Fruit fly (Drosophila melanogaster) whole organism, embryonic: ENCODE measurements around the gene CG3457.

ENCODE experiments used
- Adf1 ChIP-seq: fragments of 200-800 bp; sonication (Bioruptor generic); IDR thresholded peaks from 2 replicates; pipeline ENCODE4 v1.3.6; 2022; ENCODE audit warnings: missing biosample characterization, missing genetic modification characterization
- Atf6 ChIP-seq: fragments of 200-800 bp; sonication (Bioruptor generic); IDR thresholded peaks from 2 replicates; pipeline ENCODE4 v1.3.6; 2022; ENCODE audit warnings: missing biosample characterization, missing genetic modification characterization
- CG10959 ChIP-seq: fragments of 200-800 bp; sonication (Bioruptor generic); IDR thresholded peaks from 2 replicates; pipeline ENCODE4 v1.3.6; 2022; ENCODE audit warnings: missing biosample characterization, missing genetic modification characterization
- CG12659 ChIP-seq: fragments of 200-800 bp; sonication (Bioruptor generic); optimal IDR thresholded peaks from 3 replicates; lab custom pipeline; 2017; ENCODE audit warnings: mild to moderate bottlenecking, missing biosample characterization, missing genetic modification reagents, missing genetic modification characterization
- CG13287 ChIP-seq: fragments of 200-800 bp; sonication (Bioruptor generic); IDR thresholded peaks from 2 replicates; pipeline ENCODE4 v1.3.6; 2022; ENCODE audit warnings: missing biosample characterization, missing genetic modification characterization; ENCODE audit not compliant: partially characterized antibody
- CG14965 ChIP-seq: fragments of 200-800 bp; sonication (Bioruptor generic); optimal IDR thresholded peaks from 2 replicates; lab custom pipeline; 2016; ENCODE audit warnings: missing biosample characterization, missing genetic modification characterization, borderline replicate concordance
- CG16779 ChIP-seq: fragments of 200-800 bp; sonication (Bioruptor generic); IDR thresholded peaks from 2 replicates; pipeline ENCODE4 v1.3.6; 2022; ENCODE audit warnings: missing biosample characterization, missing genetic modification characterization
- CG16813 ChIP-seq: fragments of 200-800 bp; sonication (Bioruptor generic); IDR thresholded peaks from 3 replicates; pipeline ENCODE4 v1.3.6; 2022; ENCODE audit warnings: missing biosample characterization, missing genetic modification characterization; ENCODE audit not compliant: partially characterized antibody
- CG18764 ChIP-seq: fragments of 200-800 bp; sonication (Bioruptor generic); optimal IDR thresholded peaks from 3 replicates; lab custom pipeline; 2016; ENCODE audit warnings: missing biosample characterization, missing genetic modification characterization
- CG2116 ChIP-seq: fragments of 200-800 bp; sonication (Bioruptor generic); optimal IDR thresholded peaks from 3 replicates; lab custom pipeline; 2018; ENCODE audit warnings: missing biosample characterization, mild to moderate bottlenecking, missing genetic modification characterization
- CG31224 ChIP-seq: fragments of 200-800 bp; sonication (Bioruptor generic); IDR thresholded peaks from 2 replicates; pipeline ENCODE4 v1.3.6; 2022; ENCODE audit warnings: missing biosample characterization, missing genetic modification characterization
- CG34376 ChIP-seq: fragments of 200-800 bp; sonication (Bioruptor generic); optimal IDR thresholded peaks from 2 replicates; lab custom pipeline; 2018; ENCODE audit warnings: missing biosample characterization, mild to moderate bottlenecking, missing genetic modification characterization
- CG3726 ChIP-seq: fragments of 200-800 bp; sonication (Bioruptor generic); IDR thresholded peaks from 3 replicates; pipeline ENCODE4, ENCODE4 v1.3.6; 2022; ENCODE audit warnings: missing biosample characterization, missing genetic modification characterization
- CG4820 ChIP-seq: fragments of 200-800 bp; sonication (Bioruptor generic); optimal IDR thresholded peaks from 3 replicates; lab custom pipeline; 2016; ENCODE audit warnings: missing biosample characterization, missing genetic modification characterization
- CG6791 ChIP-seq: fragments of 200-800 bp; sonication (Bioruptor generic); IDR thresholded peaks from 3 replicates; pipeline ENCODE4 v1.3.6; 2022; ENCODE audit warnings: missing biosample characterization, missing genetic modification characterization; ENCODE audit not compliant: partially characterized antibody
- CG7357 ChIP-seq: fragments of 200-800 bp; sonication (Bioruptor generic); IDR thresholded peaks from 3 replicates; pipeline ENCODE4 v1.3.6; 2022; ENCODE audit warnings: missing biosample characterization, missing genetic modification characterization
- CG8388 ChIP-seq: fragments of 200-800 bp; sonication (Bioruptor generic); optimal IDR thresholded peaks from 2 replicates; lab custom pipeline; 2019; ENCODE audit warnings: missing biosample characterization, mild to moderate bottlenecking, missing genetic modification characterization, moderate library complexity
- D19B ChIP-seq: fragments of 200-800 bp; sonication (Bioruptor generic); optimal IDR thresholded peaks from 2 replicates; lab custom pipeline; 2017; ENCODE audit warnings: missing biosample characterization, mild to moderate bottlenecking, missing genetic modification characterization
- Dref ChIP-seq: fragments of 200-800 bp; sonication (Bioruptor generic); IDR thresholded peaks from 2 replicates; pipeline ENCODE4 v1.3.6; 2022; ENCODE audit warnings: missing biosample characterization, missing genetic modification characterization
- Elba2 ChIP-seq: fragments of 200-800 bp; sonication (Bioruptor generic); optimal IDR thresholded peaks from 3 replicates; lab custom pipeline; 2016; ENCODE audit warnings: missing biosample characterization, missing genetic modification characterization
- HHEX ChIP-seq: fragments of 200-800 bp; sonication (Bioruptor generic); optimal IDR thresholded peaks from 3 replicates; lab custom pipeline; 2017; ENCODE audit warnings: missing biosample characterization, mild to moderate bottlenecking, missing genetic modification characterization, missing genetic modification reagents
- HLH54F ChIP-seq: fragments of 200-800 bp; sonication (Bioruptor generic); optimal IDR thresholded peaks from 3 replicates; lab custom pipeline; 2016; ENCODE audit warnings: missing biosample characterization, missing genetic modification characterization
- Lhr ChIP-seq: fragments of 200-800 bp; sonication (Bioruptor generic); optimal IDR thresholded peaks from 3 replicates; lab custom pipeline; 2017; ENCODE audit warnings: mild to moderate bottlenecking, missing biosample characterization, missing genetic modification reagents, missing genetic modification characterization
- Neu2 ChIP-seq: fragments of 200-800 bp; sonication (Bioruptor generic); optimal IDR thresholded peaks from 3 replicates; lab custom pipeline; 2016; ENCODE audit warnings: missing biosample characterization, missing genetic modification characterization, borderline replicate concordance
- Ravus ChIP-seq: fragments of 200-800 bp; sonication (Bioruptor generic); IDR thresholded peaks from 2 replicates; pipeline ENCODE4 v1.3.6; 2022; ENCODE audit warnings: missing biosample characterization, missing genetic modification characterization
- Spps ChIP-seq: fragments of 200-800 bp; sonication (Bioruptor generic); optimal IDR thresholded peaks from 2 replicates; lab custom pipeline; 2018; ENCODE audit warnings: missing biosample characterization, mild to moderate bottlenecking, missing genetic modification characterization
- Usf ChIP-seq: fragments of 200-800 bp; sonication (Bioruptor generic); optimal IDR thresholded peaks from 2 replicates; lab custom pipeline; 2017; ENCODE audit warnings: missing genotype, missing biosample characterization, missing genetic modification characterization
- Xbp1 ChIP-seq: fragments of 200-800 bp; sonication (Bioruptor generic); optimal IDR thresholded peaks from 3 replicates; lab custom pipeline; 2016; ENCODE audit warnings: missing biosample characterization, mild to moderate bottlenecking, missing genetic modification characterization
- amos ChIP-seq: fragments of 200-800 bp; sonication (Bioruptor generic); IDR thresholded peaks from 2 replicates; pipeline ENCODE4 v1.3.6; 2022; ENCODE audit warnings: missing biosample characterization, missing genetic modification characterization; ENCODE audit not compliant: partially characterized antibody
- bcd ChIP-seq: fragments of 200-800 bp; sonication (Bioruptor generic); optimal IDR thresholded peaks from 2 replicates; lab custom pipeline; 2017; ENCODE audit warnings: missing biosample characterization, mild to moderate bottlenecking, missing genetic modification characterization
- cg ChIP-seq: fragments of 200-800 bp; sonication (Bioruptor generic); optimal IDR thresholded peaks from 3 replicates; lab custom pipeline; 2019; ENCODE audit warnings: missing biosample characterization, mild to moderate bottlenecking, missing genetic modification characterization, moderate library complexity
- disco-r ChIP-seq: fragments of 200-800 bp; sonication (Bioruptor generic); optimal IDR thresholded peaks from 2 replicates; lab custom pipeline; 2016; ENCODE audit warnings: missing biosample characterization, missing genetic modification characterization
- dpn ChIP-seq, 2 experiments: fragments of 200-800 bp; sonication (Bioruptor generic); optimal IDR thresholded peaks; 3 replicates each; lab custom pipeline; 2016; ENCODE audit warnings: missing biosample characterization in 2 of 2, missing genetic modification characterization in 2 of 2
- fd64A ChIP-seq: fragments of 200-800 bp; sonication (Bioruptor generic); optimal IDR thresholded peaks from 3 replicates; lab custom pipeline; 2018; ENCODE audit warnings: missing biosample characterization, mild to moderate bottlenecking, missing genetic modification characterization
- grn ChIP-seq: fragments of 200-800 bp; sonication (Bioruptor generic); optimal IDR thresholded peaks from 3 replicates; lab custom pipeline; 2017; ENCODE audit warnings: missing biosample characterization, missing genetic modification characterization
- hth ChIP-seq: fragments of >200 bp; optimal IDR thresholded peaks from 2 replicates; lab custom pipeline; 2017; ENCODE audit warnings: inconsistent platforms
- lola ChIP-seq, 3 experiments: fragments of >200 bp in 2 of 3; fragments of 200-800 bp in 1 of 3; sonication (Bioruptor generic) in 1 of 3; optimal IDR thresholded peaks; 2 replicates each; lab custom pipeline; 2017 to 2019; ENCODE audit warnings: missing biosample characterization in 3 of 3, missing genetic modification characterization in 3 of 3, mild to moderate bottlenecking in 1 of 3, moderate library complexity in 1 of 3
- mam ChIP-seq: fragments of 200-800 bp; sonication (Bioruptor generic); optimal IDR thresholded peaks from 3 replicates; lab custom pipeline; 2016; ENCODE audit warnings: missing biosample characterization, missing genetic modification characterization
- mld ChIP-seq: fragments of 200-800 bp; sonication (Bioruptor generic); IDR thresholded peaks from 3 replicates; pipeline ENCODE4 v1.3.6; 2022; ENCODE audit warnings: missing biosample characterization, missing genetic modification characterization; ENCODE audit not compliant: partially characterized antibody
- nom ChIP-seq: fragments of 200-800 bp; sonication (Bioruptor generic); optimal IDR thresholded peaks from 2 replicates; lab custom pipeline; 2017; ENCODE audit warnings: missing biosample characterization, missing genetic modification characterization, mild to moderate bottlenecking, moderate library complexity, missing genetic modification reagents
- org-1 ChIP-seq: fragments of 200-800 bp; sonication (Bioruptor generic); optimal IDR thresholded peaks from 2 replicates; lab custom pipeline; 2017; ENCODE audit warnings: missing biosample characterization, missing genetic modification characterization
- otp ChIP-seq: fragments of 200-800 bp; sonication (Bioruptor generic); IDR thresholded peaks from 3 replicates; pipeline ENCODE4, ENCODE4 v1.3.6; 2022; ENCODE audit warnings: missing biosample characterization, missing genetic modification characterization
- sens ChIP-seq: fragments of 200-800 bp; sonication (Bioruptor generic); peaks from one replicate; lab custom pipeline; 2016; ENCODE audit warnings: missing biosample characterization, missing genetic modification characterization
- seq ChIP-seq: fragments of 200-800 bp; sonication (Bioruptor generic); IDR thresholded peaks from 2 replicates; pipeline ENCODE4 v1.3.6; 2022; ENCODE audit warnings: missing biosample characterization, missing genetic modification characterization
- sim ChIP-seq: fragments of 200-800 bp; sonication (Bioruptor generic); IDR thresholded peaks from 2 replicates; pipeline ENCODE4 v1.3.6; 2022; ENCODE audit warnings: missing biosample characterization, missing genetic modification characterization
- slbo ChIP-seq: fragments of 200-800 bp; sonication (Bioruptor generic); IDR thresholded peaks from 2 replicates; pipeline ENCODE4 v1.3.6; 2022; ENCODE audit warnings: missing biosample characterization, missing genetic modification characterization
- stwl ChIP-seq: fragments of 200-800 bp; sonication (Bioruptor generic); optimal IDR thresholded peaks from 3 replicates; lab custom pipeline; 2018; ENCODE audit warnings: missing biosample characterization, mild to moderate bottlenecking, missing genetic modification characterization, moderate library complexity
- tap ChIP-seq: fragments of 200-800 bp; optimal IDR thresholded peaks from 3 replicates; lab custom pipeline; 2019; ENCODE audit warnings: missing biosample characterization, mild to moderate bottlenecking, missing genetic modification characterization, moderate library complexity
- unc-4 ChIP-seq: fragments of 200-800 bp; sonication (Bioruptor generic); IDR thresholded peaks from 2 replicates; pipeline ENCODE4 v1.3.6; 2022; ENCODE audit warnings: missing biosample characterization, missing genetic modification characterization; ENCODE audit not compliant: partially characterized antibody
- unpg ChIP-seq: fragments of 200-800 bp; sonication (Bioruptor generic); optimal IDR thresholded peaks from 3 replicates; lab custom pipeline; 2018; ENCODE audit warnings: missing biosample characterization, mild to moderate bottlenecking, missing genetic modification characterization, moderate library complexity
- z ChIP-seq: fragments of 200-800 bp; sonication (Bioruptor generic); IDR thresholded peaks from 3 replicates; pipeline ENCODE4 v1.3.6; 2022; ENCODE audit warnings: missing biosample characterization, missing genetic modification characterization

The CG3457 gene

dm6 chrX:2149478-2149877 is 38.1 kb upstream of the CG3457 start, which contains the start of gene bcn92 (continued):
- TF ChIP-seq otp (GFP tag; lab: Robert Waterston, UW) (no peak), CG8388 (GFP tag; lab: Kevin White, UChicago) (peak; percentile 15), cg (no peak), Lhr (no peak), mld (GFP tag; lab: Robert Waterston, UW) (peak; percentile 86; the same call in 2 of the 3 replicates), Adf1 (GFP tag; lab: Robert Waterston, UW) (0 out of 2 replicates have a peak, but pooled peaks have one; percentile 13), bcd (GFP tag; lab: Kevin White, UChicago) (no peak), CG12659 (GFP tag; lab: Kevin White, UChicago) (peak; percentile 53), disco-r (GFP tag; lab: Kevin White, UChicago) (no peak), tap (no peak), stwl (peak; percentile 34), hth (lab: Kevin White, UChicago) (no peak), Elba2 (peak; percentile 92), z (GFP tag; lab: Robert Waterston, UW) (no peak), dpn (GFP tag; optimal IDR thresholded peaks at IDR 0.05; lab: Kevin White, UChicago) (peak; percentile 48 to 51), HLH54F (GFP tag; lab: Kevin White, UChicago) (peak; percentile 41), CG7357 (no peak), D19B (GFP tag; lab: Kevin White, UChicago) (no peak), fd64A (GFP tag; lab: Kevin White, UChicago) (no peak), CG10959 (GFP tag; lab: Robert Waterston, UW) (no peak), CG14965 (GFP tag; lab: Kevin White, UChicago) (no peak), Xbp1 (GFP tag; lab: Kevin White, UChicago) (peak; percentile 62), unpg (GFP tag; lab: Kevin White, UChicago) (peak; percentile 8), CG6791 (GFP tag; lab: Robert Waterston, UW) (peak; percentile 95), grn (GFP tag; lab: Kevin White, UChicago) (no peak), HHEX (GFP tag; lab: Kevin White, UChicago) (no peak), mam (GFP tag; lab: Kevin White, UChicago) (peak; percentile 54), seq (GFP tag; lab: Robert Waterston, UW) (no peak), CG18764 (no peak), CG16779 (GFP tag; lab: Robert Waterston, UW) (no peak), sim (no peak), Atf6 (GFP tag; lab: Robert Waterston, UW) (0 out of 2 replicates have a peak, but pooled peaks have one; percentile 23), CG31224 (GFP tag; lab: Robert Waterston, UW) (no peak), lola (GFP tag; optimal IDR thresholded peaks at IDR 0.05; lab: Kevin White, UChicago) (peak in 1 of 3 experiments; percentile 21), slbo (GFP tag; lab: Robert Waterston, UW) (peak; percentile 76), sens (GFP tag; lab: Kevin White, UChicago) (peak; percentile 84), nom (GFP tag; lab: Kevin White, UChicago) (no peak), CG2116 (GFP tag; lab: Kevin White, UChicago) (peak; percentile 34), unc-4 (peak; percentile 93), CG16813 (GFP tag; lab: Robert Waterston, UW) (peak; percentile 94), Ravus (GFP tag; lab: Robert Waterston, UW) (no peak), Dref (peak; percentile 32; the same call in 1 of the 2 replicates), Neu2 (no peak), CG13287 (peak; percentile 96), amos (peak; percentile 97), CG34376 (GFP tag; lab: Kevin White, UChicago) (peak; percentile 33), Usf (peak; percentile 35), CG3726 (GFP tag; lab: Robert Waterston, UW) (no peak), org-1 (GFP tag; lab: Kevin White, UChicago) (no peak), CG4820 (GFP tag; lab: Kevin White, UChicago) (peak; percentile 18), Spps (tag; lab: Kevin White, UChicago) (no peak)
